Worm (Caenorhabditis elegans): Measurements from ENCODE around the gene srv-12.

DNA sequence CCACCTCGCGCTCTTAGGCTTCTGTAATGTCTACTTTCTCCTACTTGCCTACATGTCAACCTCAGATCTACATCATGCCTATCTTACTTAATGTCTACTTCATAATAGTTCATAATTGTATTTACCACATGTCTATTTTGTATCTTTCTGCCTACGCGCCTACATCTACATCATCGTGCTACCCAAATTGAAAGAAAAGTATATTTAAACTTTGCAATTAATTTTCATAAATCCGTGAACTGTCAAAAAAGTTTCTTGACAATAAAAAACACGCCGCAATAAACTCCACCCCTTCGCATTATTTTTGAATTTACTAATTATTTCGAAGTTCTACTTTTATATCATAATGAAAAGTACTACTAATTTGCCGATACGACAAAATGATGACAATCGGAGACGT, 30.5 kb downstream of the srv-12 start, which contains the start of gene F44D12.8:
- no peak for TF ChIP-seq lsy-27 (tag; optimal IDR thresholded peaks at IDR 0.05; ENCODE audit: borderline replicate concordance, insufficient read depth)
- no peak for TF ChIP-seq F37B4.10 (GFP tag; IDR thresholded peaks at IDR 0.05)
- TF ChIP-seq attf-6 (GFP tag; IDR thresholded peaks at IDR 0.05): no peak
- no peak for TF ChIP-seq F23B12.7 (tag; optimal IDR thresholded peaks at IDR 0.05; ENCODE audit: insufficient read depth)
- no peak for TF ChIP-seq ceh-40 (GFP tag; IDR thresholded peaks at IDR 0.05)

Data from whole organism, young adult.